Worm (Caenorhabditis elegans) whole organism, L4 larva: Measurements from ENCODE around the gene T05C12.15.
A peak's percentile ranks its signal among the peaks of the same experiment; 100 is the strongest.

Source experiments
- D1046.2 ChIP-seq: fragments of 200-800 bp; sonication (Bioruptor generic); IDR thresholded peaks from 2 replicates; pipeline ENCODE4 v1.3.6; 2022; ENCODE audit warnings: missing genetic modification characterization, missing compliant biosample characterization
- F10B5.3 ChIP-seq: sonication (generic microtip); optimal IDR thresholded peaks from 2 replicates; lab custom pipeline; 2016; ENCODE audit warnings: mild to moderate bottlenecking, missing genetic modification characterization, missing compliant biosample characterization
- F26F4.8 ChIP-seq: fragments of 200-800 bp; sonication (Bioruptor generic); conservative IDR thresholded peaks from 2 replicates; pipeline ENCODE4 v1.3.6; 2022; ENCODE audit warnings: missing genetic modification characterization, missing compliant biosample characterization
- T20F7.1 ChIP-seq: fragments of 200-800 bp; sonication (Bioruptor generic); optimal IDR thresholded peaks from 2 replicates; lab custom pipeline; 2018; ENCODE audit warnings: mild to moderate bottlenecking, missing genetic modification characterization, missing compliant biosample characterization
- T26A8.4 ChIP-seq: fragments of 200-800 bp; sonication (Bioruptor generic); IDR thresholded peaks from 2 replicates; pipeline ENCODE4 v1.3.6; 2022; ENCODE audit warnings: missing genetic modification characterization, missing compliant biosample characterization
- Y75B8A.6 ChIP-seq: fragments of 200-800 bp; sonication (Bioruptor generic); IDR thresholded peaks from 2 replicates; pipeline ENCODE4 v1.3.6; 2022; ENCODE audit warnings: missing genetic modification reagents, missing genetic modification characterization, missing compliant biosample characterization
- ZK337.2 ChIP-seq: fragments of 200-800 bp; sonication (Bioruptor generic); IDR thresholded peaks from 2 replicates; pipeline ENCODE4 v1.3.6; 2022; ENCODE audit warnings: missing genetic modification reagents, missing genetic modification characterization, missing compliant biosample characterization
- ZK546.5 ChIP-seq, 2 experiments: sonication (generic microtip); optimal IDR thresholded peaks; 2 replicates each; lab custom pipeline; 2017; ENCODE audit warnings: missing biosample characterization in 2 of 2, missing genetic modification characterization in 2 of 2
- arid-1 ChIP-seq: fragments of 200-800 bp; sonication (Bioruptor generic); conservative IDR thresholded peaks from 2 replicates; pipeline ENCODE4 v1.3.6; 2022; ENCODE audit warnings: missing genetic modification reagents, missing genetic modification characterization, missing compliant biosample characterization
- attf-4 ChIP-seq: sonication (generic microtip); optimal IDR thresholded peaks from 3 replicates; lab custom pipeline; 2017; ENCODE audit warnings: missing biosample characterization, missing genetic modification characterization
- ceh-28 ChIP-seq: fragments of 150-350 bp; optimal IDR thresholded peaks from 2 replicates; lab custom pipeline; 2014; ENCODE audit warnings: missing biosample characterization, missing genetic modification reagents, missing genetic modification characterization
- ces-1 ChIP-seq: fragments of 150-350 bp; sonication (generic microtip); optimal IDR thresholded peaks from 4 replicates; lab custom pipeline; 2014; ENCODE audit warnings: missing biosample characterization, missing genetic modification reagents, missing genetic modification characterization
- ctbp-1 ChIP-seq: fragments of 200-800 bp; sonication (Bioruptor generic); IDR thresholded peaks from 2 replicates; pipeline ENCODE4 v1.3.6; 2022; ENCODE audit warnings: missing genetic modification reagents, missing genetic modification characterization, missing compliant biosample characterization
- dmd-8 ChIP-seq: fragments of 200-800 bp; sonication (Bioruptor generic); IDR thresholded peaks from 2 replicates; pipeline ENCODE4 v1.3.6; 2022; ENCODE audit warnings: missing genetic modification characterization, missing compliant biosample characterization
- dmd-9 ChIP-seq: fragments of 200-800 bp; sonication (Bioruptor generic); IDR thresholded peaks from 2 replicates; pipeline ENCODE4 v1.3.6; 2022; ENCODE audit warnings: missing genetic modification reagents, missing genetic modification characterization, missing compliant biosample characterization
- dpl-1 ChIP-seq: fragments of 150-350 bp; optimal IDR thresholded peaks from 2 replicates; lab custom pipeline; 2014; ENCODE audit warnings: missing biosample characterization, missing genetic modification reagents, missing genetic modification characterization
- duxl-1 ChIP-seq: sonication (generic microtip); optimal IDR thresholded peaks from 2 replicates; lab custom pipeline; 2016; ENCODE audit warnings: mild to moderate bottlenecking, missing genetic modification characterization, moderate library complexity, missing compliant biosample characterization; ENCODE audit not compliant: poor library complexity
- dve-1 ChIP-seq: sonication (generic microtip); optimal IDR thresholded peaks from 2 replicates; lab custom pipeline; 2017; ENCODE audit warnings: antibody characterized with exemption, mild to moderate bottlenecking, missing genetic modification characterization, missing compliant biosample characterization; ENCODE audit not compliant: insufficient read depth
- fkh-10 ChIP-seq: fragments of 150-350 bp; optimal IDR thresholded peaks from 2 replicates; lab custom pipeline; 2014; ENCODE audit warnings: missing biosample characterization, missing genetic modification reagents, missing genetic modification characterization
- hif-1 ChIP-seq, 2 experiments: sonication (generic microtip); optimal IDR thresholded peaks; 2 replicates each; lab custom pipeline; 2016 to 2017; ENCODE audit warnings: missing compliant biosample characterization in 2 of 2, missing genetic modification characterization in 2 of 2, missing genetic modification reagents in 2 of 2, missing genotype in 2 of 2, mild to moderate bottlenecking in 1 of 2
- hlh-11 ChIP-seq: fragments of 200-800 bp; sonication (Bioruptor generic); optimal IDR thresholded peaks from 2 replicates; lab custom pipeline; 2018; ENCODE audit warnings: mild to moderate bottlenecking, missing genetic modification characterization, missing compliant biosample characterization
- lim-7 ChIP-seq: fragments of 200-800 bp; sonication (Bioruptor generic); IDR thresholded peaks from 2 replicates; pipeline ENCODE4 v1.3.6; 2022; ENCODE audit warnings: missing genetic modification characterization, missing compliant biosample characterization
- lin-13 ChIP-seq: fragments of 150-350 bp; optimal IDR thresholded peaks from 2 replicates; lab custom pipeline; 2014; ENCODE audit warnings: missing biosample characterization, missing genetic modification reagents, missing genetic modification characterization
- lin-15B ChIP-seq: fragments of 150-350 bp; sonication (generic microtip); optimal IDR thresholded peaks from 3 replicates; lab custom pipeline; 2014; ENCODE audit warnings: missing biosample characterization, missing genetic modification characterization
- lsy-2 ChIP-seq, 2 experiments: fragments of 150-350 bp in 1 of 2; sonication (generic microtip) in 1 of 2; optimal IDR thresholded peaks; 2 replicates each; lab custom pipeline; 2014 to 2017; ENCODE audit warnings: missing biosample characterization in 2 of 2, missing genetic modification characterization in 2 of 2
- mdl-1 ChIP-seq, 2 experiments: fragments of 150-350 bp in 1 of 2; sonication (generic microtip) in 1 of 2; optimal IDR thresholded peaks; 2 replicates each; lab custom pipeline; 2014 to 2017; ENCODE audit warnings: missing biosample characterization in 2 of 2, missing genetic modification characterization in 2 of 2
- mes-2 ChIP-seq: sonication (generic microtip); optimal IDR thresholded peaks from 2 replicates; lab custom pipeline; 2016; ENCODE audit warnings: missing genotype, mild to moderate bottlenecking, missing genetic modification characterization, missing compliant biosample characterization; ENCODE audit not compliant: poor library complexity, severe bottlenecking
- nhr-102 ChIP-seq: sonication (generic microtip); optimal IDR thresholded peaks from 2 replicates; lab custom pipeline; 2016; ENCODE audit warnings: mild to moderate bottlenecking, missing genetic modification characterization, moderate library complexity, missing compliant biosample characterization
- nhr-28 ChIP-seq: fragments of 150-350 bp; optimal IDR thresholded peaks from 2 replicates; lab custom pipeline; 2014; ENCODE audit warnings: missing biosample characterization, missing genetic modification characterization
- nhr-6 ChIP-seq: fragments of 150-350 bp; optimal IDR thresholded peaks from 2 replicates; lab custom pipeline; 2014; ENCODE audit warnings: missing biosample characterization, missing genetic modification characterization
- nhr-77 ChIP-seq: fragments of 150-350 bp; optimal IDR thresholded peaks from 2 replicates; lab custom pipeline; 2014; ENCODE audit warnings: missing biosample characterization, missing genetic modification characterization
- pha-4 ChIP-seq, 2 experiments: fragments of 150-350 bp in 1 of 2; fragments of 200-800 bp in 1 of 2; sonication (Bioruptor generic) in 1 of 2; IDR thresholded peaks in 1 of 2; optimal IDR thresholded peaks in 1 of 2; 2 replicates each; pipeline versions ENCODE4 v1.3.6 to Lab custom; 2014 to 2022; ENCODE audit warnings: missing genetic modification characterization in 2 of 2, missing genetic modification reagents in 2 of 2, missing biosample characterization in 1 of 2, missing compliant biosample characterization in 1 of 2
- set-16 ChIP-seq: fragments of 200-800 bp; sonication (Bioruptor generic); IDR thresholded peaks from 2 replicates; pipeline ENCODE4 v1.3.6; 2022; ENCODE audit warnings: missing genetic modification reagents, missing genetic modification characterization, missing compliant biosample characterization
- skn-1 ChIP-seq: fragments of 150-350 bp; optimal IDR thresholded peaks from 2 replicates; lab custom pipeline; 2014; ENCODE audit warnings: missing biosample characterization, missing genetic modification characterization
- snpc-1.2 ChIP-seq: fragments of 200-800 bp; sonication (Bioruptor generic); IDR thresholded peaks from 2 replicates; pipeline ENCODE4 v1.3.6; 2022; ENCODE audit warnings: missing genetic modification reagents, missing genetic modification characterization, missing compliant biosample characterization
- tag-97 ChIP-seq: fragments of 200-800 bp; sonication (Bioruptor generic); IDR thresholded peaks from 2 replicates; pipeline ENCODE4 v1.3.6; 2022; ENCODE audit warnings: missing genetic modification characterization, missing compliant biosample characterization
- unc-130 ChIP-seq: sonication (generic microtip); optimal IDR thresholded peaks from 2 replicates; lab custom pipeline; 2016; ENCODE audit warnings: missing genetic modification reagents, missing genetic modification characterization, missing compliant biosample characterization
- unc-62 ChIP-seq, 3 experiments: fragments of 150-350 bp in 1 of 3; sonication (generic microtip); optimal IDR thresholded peaks in 2 of 3; peaks in 1 of 3; 1 replicate in 1 of 3; 2 replicates in 2 of 3; lab custom pipeline; 2014 to 2017; ENCODE audit warnings: missing biosample characterization in 3 of 3, missing genetic modification characterization in 3 of 3, missing genetic modification reagents in 3 of 3, missing genotype in 1 of 3
- zag-1 ChIP-seq: fragments of 150-350 bp; optimal IDR thresholded peaks from 2 replicates; lab custom pipeline; 2014; ENCODE audit warnings: missing biosample characterization, missing genetic modification characterization
- zip-2 ChIP-seq: fragments of 150-350 bp; optimal IDR thresholded peaks from 2 replicates; lab custom pipeline; 2014; ENCODE audit warnings: missing biosample characterization, missing genetic modification characterization

T05C12.15 gene

DNA sequence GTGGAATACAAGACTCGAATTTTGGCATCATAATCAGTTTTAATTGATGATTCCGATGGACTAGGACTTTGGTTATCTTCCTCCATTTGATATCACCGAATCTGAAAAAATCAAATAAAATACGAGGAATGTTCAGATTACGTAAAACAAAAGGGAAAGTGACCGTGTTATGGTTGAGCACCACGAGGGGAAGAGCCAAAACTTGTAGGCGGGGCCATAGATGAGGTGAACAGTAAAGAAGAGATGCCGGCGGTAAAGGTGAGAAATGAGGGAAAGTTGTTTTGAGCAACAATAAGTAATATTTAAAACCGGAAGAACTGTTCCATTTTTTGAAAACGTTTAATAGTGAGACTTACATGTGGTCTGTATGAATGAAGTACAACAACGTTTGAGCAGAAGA lies 19.5 kb upstream of the T05C12.15 start, which contains the start of gene F10B5.3:
TSS of gene F10B5.3 (minus strand) at position 101 of the 400 bp plus-strand sequence.
- no peak for TF ChIP-seq mdl-1 (tag; optimal IDR thresholded peaks at IDR 0.05; lab: Kevin White, UChicago)
- TF ChIP-seq unc-62 (GFP tag; optimal IDR thresholded peaks at IDR 0.05 in 1 of 2; lab: Kevin White, UChicago): peak in 1 of 2 experiments; percentile 7
- no peak for TF ChIP-seq unc-62 (tag; optimal IDR thresholded peaks at IDR 0.05; lab: Kevin White, UChicago)
- TF ChIP-seq skn-1: no peak
- no peak for TF ChIP-seq nhr-77 (tag; lab: Kevin White, UChicago)
- TF ChIP-seq T26A8.4: no peak
- TF ChIP-seq, all 104 proteins: peak for 1

DNA sequence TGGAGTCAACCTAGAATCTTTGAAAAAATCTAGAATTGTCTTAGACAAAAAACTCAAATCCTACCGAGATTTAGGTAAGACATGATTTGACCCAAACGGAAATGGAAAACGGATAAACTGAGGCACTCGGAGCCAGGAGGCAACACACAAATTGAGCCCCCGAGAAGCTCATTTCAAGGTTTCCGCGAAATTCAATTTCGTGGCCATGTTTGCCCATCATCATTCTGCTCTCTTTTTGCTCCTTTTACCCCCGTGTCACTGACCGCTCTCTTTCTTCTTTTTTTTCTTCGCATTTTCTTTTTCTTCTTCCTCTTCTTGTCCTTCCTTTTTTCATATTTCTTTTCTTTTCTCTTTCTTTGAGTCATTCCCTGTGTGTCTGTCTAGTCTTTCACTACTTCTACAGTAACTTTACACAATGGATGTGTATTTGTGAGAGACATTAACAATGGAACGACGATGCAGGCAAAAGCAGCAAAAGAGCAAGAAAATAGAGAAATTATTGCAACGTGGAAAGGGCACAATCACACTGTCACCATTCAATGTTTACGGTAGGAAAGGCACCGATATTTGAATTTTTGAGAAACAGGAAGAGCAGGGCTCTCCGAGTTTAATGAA lies 16.6 kb upstream of the T05C12.15 start:
- TF ChIP-seq lsy-2 (tag; optimal IDR thresholded peaks at IDR 0.05; lab: Kevin White, UChicago) (peak in 1 of 2 experiments; percentile 56), ceh-28 (tag; lab: Kevin White, UChicago) (no peak), mes-2 (tag; lab: Kevin White, UChicago) (peak; percentile 0), hlh-11 (tag; lab: Kevin White, UChicago) (peak; percentile 16), ctbp-1 (0 out of 2 replicates have a peak, but pooled peaks have one; percentile 43), fkh-10 (GFP tag; lab: Kevin White, UChicago) (peak; percentile 63), lim-7 (GFP tag; lab: Robert Waterston, UW) (no peak), pha-4 (GFP tag; IDR thresholded peaks at IDR 0.05; lab: Robert Waterston, UW) (no peak), pha-4 (tag; optimal IDR thresholded peaks at IDR 0.05; lab: Kevin White, UChicago) (peak; percentile 54), lin-15B (tag; lab: Kevin White, UChicago) (no peak), ZK546.5 (tag; optimal IDR thresholded peaks at IDR 0.05; lab: Kevin White, UChicago) (no peak), nhr-102 (no peak), nhr-6 (tag; lab: Kevin White, UChicago) (peak; percentile 82), zip-2 (no peak)

DNA sequence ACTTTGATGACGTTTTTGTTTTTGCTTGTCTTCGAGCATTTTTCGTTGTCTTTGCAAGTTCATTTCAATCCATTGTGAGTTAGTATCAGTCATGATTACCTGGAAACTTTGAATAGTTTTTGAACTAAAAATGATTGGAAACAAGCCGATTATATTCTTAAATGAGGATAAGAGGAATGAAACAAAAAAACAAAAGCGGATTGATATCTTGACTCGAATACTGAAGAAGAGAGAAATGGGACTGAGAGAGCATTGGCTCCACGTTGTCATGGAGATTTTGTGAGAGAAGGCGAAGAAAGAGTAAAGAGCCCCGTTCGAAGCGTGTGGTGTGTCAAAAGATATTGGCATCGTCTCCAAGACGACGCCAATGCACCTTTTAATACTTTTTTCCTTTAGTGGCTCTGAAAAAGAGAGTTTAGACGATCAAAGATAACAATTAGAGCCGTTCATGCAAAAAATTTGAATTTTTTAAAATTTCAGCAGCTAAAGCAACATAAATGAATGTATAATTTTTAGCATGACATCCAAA lies 12.5 kb upstream of the T05C12.15 start, which contains the start of the genes tub-1 and tmem-138:
TSS of gene tub-1 (minus strand) at position 101 of the 529 bp plus-strand sequence.
TSS of gene tmem-138 (plus strand) at position 479 of the 529 bp plus-strand sequence.
- TF ChIP-seq zag-1 (tag; lab: Kevin White, UChicago) (no peak), snpc-1.2 (no peak), D1046.2 (GFP tag; lab: Robert Waterston, UW) (no peak), set-16 (no peak), F26F4.8 (GFP tag; lab: Robert Waterston, UW) (no peak), dmd-9 (GFP tag; lab: Robert Waterston, UW) (no peak), zip-2 (no peak), Y75B8A.6 (no peak), nhr-77 (tag; lab: Kevin White, UChicago) (no peak), attf-4 (tag; lab: Kevin White, UChicago) (no peak), arid-1 (GFP tag; lab: Robert Waterston, UW) (no peak), lin-15B (tag; lab: Kevin White, UChicago) (no peak), ctbp-1 (no peak)

DNA sequence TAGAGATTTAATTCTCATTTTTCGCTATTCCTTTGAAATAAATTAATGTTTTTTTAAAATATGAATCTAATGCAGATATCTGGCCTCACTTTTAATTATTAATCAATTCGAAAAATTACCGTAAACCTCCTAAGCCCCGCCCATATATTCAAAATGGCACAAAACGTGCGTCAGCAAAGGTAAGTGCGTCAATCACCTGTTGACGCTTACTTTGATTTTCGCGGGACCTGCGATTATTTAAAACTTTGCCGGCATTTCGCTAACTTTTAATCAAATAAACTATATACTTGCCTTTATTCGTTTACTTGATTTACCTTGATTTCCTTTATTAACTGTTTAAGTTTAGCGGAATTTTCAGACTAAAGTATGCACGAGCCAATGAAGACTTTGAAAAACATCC lies 11.4 kb upstream of the T05C12.15 start, which contains the start of gene pch-2:
TSS of gene pch-2 (plus strand) at position 359 of the 400 bp plus-strand sequence.
- peak; percentile 71 for TF ChIP-seq dve-1
- peak; percentile 1 for TF ChIP-seq unc-130 (GFP tag; lab: Kevin White, UChicago)
- no peak for TF ChIP-seq ZK337.2 (GFP tag; lab: Robert Waterston, UW)
- peak; percentile 37 for TF ChIP-seq hlh-11 (tag; lab: Kevin White, UChicago)
- peak; percentile 60 for TF ChIP-seq duxl-1
- no peak for TF ChIP-seq lin-13 (GFP tag; lab: Kevin White, UChicago)
- peak; percentile 72 for TF ChIP-seq T20F7.1 (GFP tag; lab: Kevin White, UChicago)
- TF ChIP-seq nhr-6 (tag; lab: Kevin White, UChicago): peak; percentile 46
- TF ChIP-seq hif-1 (tag; optimal IDR thresholded peaks at IDR 0.05; lab: Kevin White, UChicago): no peak
- TF ChIP-seq tag-97 (GFP tag; lab: Robert Waterston, UW): no peak
- TF ChIP-seq F10B5.3 (tag; lab: Kevin White, UChicago): no peak
- no peak for TF ChIP-seq F26F4.8 (GFP tag; lab: Robert Waterston, UW)
- TF ChIP-seq lsy-2 (tag; optimal IDR thresholded peaks at IDR 0.05; lab: Kevin White, UChicago): peak in 1 of 2 experiments; percentile 91
- peak; percentile 89 for TF ChIP-seq dpl-1 (GFP tag; lab: Kevin White, UChicago)
- TF ChIP-seq dmd-8 (GFP tag; lab: Robert Waterston, UW): no peak
- no peak for TF ChIP-seq ces-1 (GFP tag; lab: Kevin White, UChicago)
- TF ChIP-seq mes-2 (tag; lab: Kevin White, UChicago): peak; percentile 66
- peak; percentile 20 for TF ChIP-seq nhr-28 (tag; lab: Kevin White, UChicago)
